Fruit fly (Drosophila melanogaster) whole organism, embryonic: ENCODE results near the gene CG44303.

Experiments used
- ATbp ChIP-seq: fragments of 200-800 bp; sonication (Bioruptor generic); optimal IDR thresholded peaks from 2 replicates; lab custom pipeline; 2017; ENCODE audit warnings: missing biosample characterization, mild to moderate bottlenecking, missing genetic modification characterization, missing genetic modification reagents
- Ada2b ChIP-seq: fragments of 200-800 bp; sonication (Bioruptor generic); IDR thresholded peaks from 2 replicates; pipeline ENCODE4 v1.3.6; 2022; ENCODE audit warnings: missing biosample characterization, missing genetic modification characterization
- Antp ChIP-seq: fragments of 200-800 bp; sonication (Bioruptor generic); optimal IDR thresholded peaks from 3 replicates; lab custom pipeline; 2016; ENCODE audit warnings: missing biosample characterization, missing genetic modification characterization
- CG10267 ChIP-seq: fragments of 200-800 bp; sonication (Bioruptor generic); optimal IDR thresholded peaks from 2 replicates; lab custom pipeline; 2018; ENCODE audit warnings: missing biosample characterization, mild to moderate bottlenecking, missing genetic modification characterization, moderate library complexity
- CG10462 ChIP-seq: fragments of 200-800 bp; sonication (Bioruptor generic); optimal IDR thresholded peaks from 2 replicates; lab custom pipeline; 2016; ENCODE audit warnings: missing biosample characterization, missing genetic modification characterization
- CG12744 ChIP-seq: fragments of 200-800 bp; sonication (Bioruptor generic); optimal IDR thresholded peaks from 2 replicates; lab custom pipeline; 2016; ENCODE audit warnings: missing biosample characterization, missing genetic modification characterization
- CG2199 ChIP-seq: fragments of 200-800 bp; sonication (Bioruptor generic); IDR thresholded peaks from 3 replicates; pipeline ENCODE4 v1.3.6; 2022; ENCODE audit warnings: missing biosample characterization, missing genetic modification characterization
- CG2875 ChIP-seq: fragments of 200-800 bp; sonication (Bioruptor generic); optimal IDR thresholded peaks from 2 replicates; lab custom pipeline; 2017; ENCODE audit warnings: missing biosample characterization, mild to moderate bottlenecking, missing genetic modification characterization, missing genetic modification reagents
- CG34224 ChIP-seq: fragments of 200-800 bp; sonication (Bioruptor generic); IDR thresholded peaks from 3 replicates; pipeline ENCODE4 v1.3.6; 2022; ENCODE audit warnings: missing biosample characterization, missing genetic modification characterization; ENCODE audit not compliant: partially characterized antibody
- CG4404 ChIP-seq: fragments of 200-800 bp; sonication (Bioruptor generic); IDR thresholded peaks from 2 replicates; pipeline ENCODE4 v1.3.6; 2022; ENCODE audit warnings: missing biosample characterization, missing genetic modification characterization
- CG6254 ChIP-seq: fragments of 200-800 bp; sonication (Bioruptor generic); optimal IDR thresholded peaks from 3 replicates; lab custom pipeline; 2017; ENCODE audit warnings: mild to moderate bottlenecking, missing biosample characterization, missing genetic modification reagents, missing genetic modification characterization
- CG6791 ChIP-seq: fragments of 200-800 bp; sonication (Bioruptor generic); IDR thresholded peaks from 3 replicates; pipeline ENCODE4 v1.3.6; 2022; ENCODE audit warnings: missing biosample characterization, missing genetic modification characterization; ENCODE audit not compliant: partially characterized antibody
- CG7839 ChIP-seq: fragments of 200-800 bp; sonication (Bioruptor generic); optimal IDR thresholded peaks from 3 replicates; lab custom pipeline; 2018; ENCODE audit warnings: missing biosample characterization, mild to moderate bottlenecking, missing genetic modification characterization, moderate library complexity
- CG8290 ChIP-seq, 3 experiments: fragments of 200-800 bp; sonication (Bioruptor generic); optimal IDR thresholded peaks; 2 replicates each; lab custom pipeline; 2016 to 2019; ENCODE audit warnings: missing biosample characterization in 3 of 3, missing genetic modification characterization in 3 of 3, mild to moderate bottlenecking in 2 of 3, moderate library complexity in 1 of 3
- CG8944 ChIP-seq: fragments of 200-800 bp; sonication (Bioruptor generic); optimal IDR thresholded peaks from 3 replicates; lab custom pipeline; 2016; ENCODE audit warnings: missing biosample characterization, missing genetic modification characterization
- CTCF ChIP-seq: fragments of 200-800 bp; sonication (Bioruptor generic); optimal IDR thresholded peaks from 2 replicates; lab custom pipeline; 2017; ENCODE audit warnings: missing biosample characterization, mild to moderate bottlenecking, missing genetic modification characterization, moderate library complexity
- D19B ChIP-seq: fragments of 200-800 bp; sonication (Bioruptor generic); optimal IDR thresholded peaks from 2 replicates; lab custom pipeline; 2017; ENCODE audit warnings: missing biosample characterization, mild to moderate bottlenecking, missing genetic modification characterization
- Dip3 ChIP-seq: fragments of 200-800 bp; sonication (Bioruptor generic); optimal IDR thresholded peaks from 3 replicates; lab custom pipeline; 2016; ENCODE audit warnings: missing biosample characterization, missing genetic modification characterization
- Gsc ChIP-seq: fragments of 200-800 bp; sonication (Bioruptor generic); IDR thresholded peaks from 2 replicates; pipeline ENCODE4 v1.3.6; 2022; ENCODE audit warnings: missing biosample characterization, missing genetic modification characterization
- Lhr ChIP-seq: fragments of 200-800 bp; sonication (Bioruptor generic); optimal IDR thresholded peaks from 3 replicates; lab custom pipeline; 2017; ENCODE audit warnings: mild to moderate bottlenecking, missing biosample characterization, missing genetic modification reagents, missing genetic modification characterization
- Mad ChIP-seq: fragments of 200-800 bp; sonication (Bioruptor generic); optimal IDR thresholded peaks from 2 replicates; lab custom pipeline; 2016; ENCODE audit warnings: missing biosample characterization, missing genetic modification characterization
- Mes4 ChIP-seq: fragments of 200-800 bp; sonication (Bioruptor generic); optimal IDR thresholded peaks from 2 replicates; lab custom pipeline; 2016; ENCODE audit warnings: missing biosample characterization, missing genetic modification characterization
- PHDP ChIP-seq: fragments of 200-800 bp; sonication (Bioruptor generic); optimal IDR thresholded peaks from 3 replicates; lab custom pipeline; 2018; ENCODE audit warnings: missing biosample characterization, mild to moderate bottlenecking, missing genetic modification characterization, moderate library complexity
- Side ChIP-seq: fragments of 200-800 bp; sonication (Bioruptor generic); optimal IDR thresholded peaks from 2 replicates; lab custom pipeline; 2016; ENCODE audit warnings: missing biosample characterization, missing genetic modification characterization
- Taf1 ChIP-seq: fragments of 200-800 bp; sonication (Bioruptor generic); IDR thresholded peaks from 2 replicates; pipeline ENCODE4 v1.3.6; 2022; ENCODE audit warnings: missing biosample characterization, missing genetic modification characterization
- Vsx1 ChIP-seq: fragments of 200-800 bp; sonication (Bioruptor generic); optimal IDR thresholded peaks from 2 replicates; lab custom pipeline; 2017; ENCODE audit warnings: missing biosample characterization, mild to moderate bottlenecking, missing genetic modification characterization, missing genetic modification reagents
- ac ChIP-seq: fragments of 200-800 bp; sonication (Bioruptor generic); optimal IDR thresholded peaks from 3 replicates; lab custom pipeline; 2017; ENCODE audit warnings: missing biosample characterization, mild to moderate bottlenecking, missing genetic modification characterization
- bab2 ChIP-seq: fragments of 200-800 bp; sonication (Bioruptor generic); optimal IDR thresholded peaks from 2 replicates; lab custom pipeline; 2016; ENCODE audit warnings: missing biosample characterization, missing genetic modification characterization
- bsh ChIP-seq, 2 experiments: fragments of 200-800 bp; sonication (Bioruptor generic); optimal IDR thresholded peaks; 2 replicates each; lab custom pipeline; 2017 to 2018; ENCODE audit warnings: mild to moderate bottlenecking in 2 of 2, missing biosample characterization in 2 of 2, missing genetic modification characterization in 2 of 2, moderate library complexity in 1 of 2
- cg ChIP-seq: fragments of 200-800 bp; sonication (Bioruptor generic); optimal IDR thresholded peaks from 3 replicates; lab custom pipeline; 2019; ENCODE audit warnings: missing biosample characterization, mild to moderate bottlenecking, missing genetic modification characterization, moderate library complexity
- chm ChIP-seq: fragments of 200-800 bp; sonication (Bioruptor generic); IDR thresholded peaks from 2 replicates; pipeline ENCODE4 v1.3.6; 2022; ENCODE audit warnings: missing biosample characterization, missing genetic modification characterization
- corto ChIP-seq: fragments of 200-800 bp; sonication (Bioruptor generic); optimal IDR thresholded peaks from 2 replicates; lab custom pipeline; 2016; ENCODE audit warnings: missing biosample characterization, mild to moderate bottlenecking, missing genetic modification characterization, moderate library complexity
- dm ChIP-seq: fragments of 200-800 bp; sonication (Bioruptor generic); optimal IDR thresholded peaks from 3 replicates; lab custom pipeline; 2016; ENCODE audit warnings: missing biosample characterization, missing genetic modification characterization
- eve ChIP-seq, 2 experiments: fragments of >200 bp; optimal IDR thresholded peaks; 2 replicates each; lab custom pipeline; 2017; ENCODE audit warnings: missing biosample characterization in 2 of 2, missing genetic modification characterization in 2 of 2
- gfzf ChIP-seq: fragments of 200-800 bp; sonication (Bioruptor generic); optimal IDR thresholded peaks from 2 replicates; lab custom pipeline; 2016; ENCODE audit warnings: missing biosample characterization, mild to moderate bottlenecking, missing genetic modification characterization, moderate library complexity
- gro ChIP-seq: fragments of 200-800 bp; sonication (Bioruptor generic); optimal IDR thresholded peaks from 2 replicates; lab custom pipeline; 2016; ENCODE audit warnings: missing biosample characterization, missing genetic modification characterization
- gsb ChIP-seq: fragments of 200-800 bp; sonication (Bioruptor generic); IDR thresholded peaks from 2 replicates; pipeline ENCODE4 v1.3.6; 2022; ENCODE audit warnings: missing biosample characterization, missing genetic modification characterization
- insv ChIP-seq, 2 experiments: fragments of 200-800 bp; sonication (Bioruptor generic); optimal IDR thresholded peaks; 3 replicates each; lab custom pipeline; 2016 to 2018; ENCODE audit warnings: missing biosample characterization in 2 of 2, missing genetic modification characterization in 2 of 2
- klu ChIP-seq: fragments of 200-800 bp; sonication (Bioruptor generic); IDR thresholded peaks from 2 replicates; pipeline ENCODE4 v1.3.6; 2022; ENCODE audit warnings: missing biosample characterization, missing genetic modification characterization
- kni ChIP-seq: fragments of 200-800 bp; sonication (Bioruptor generic); optimal IDR thresholded peaks from 3 replicates; lab custom pipeline; 2017; ENCODE audit warnings: mild to moderate bottlenecking, missing biosample characterization, missing genetic modification reagents, missing genetic modification characterization
- lmd ChIP-seq: fragments of 200-800 bp; sonication (Bioruptor generic); IDR thresholded peaks from 2 replicates; pipeline ENCODE4 v1.3.6; 2022; ENCODE audit warnings: missing biosample characterization, missing genetic modification characterization
- nau ChIP-seq: fragments of 200-800 bp; sonication (Bioruptor generic); optimal IDR thresholded peaks from 3 replicates; lab custom pipeline; 2017; ENCODE audit warnings: missing biosample characterization, mild to moderate bottlenecking, missing genetic modification characterization, missing genetic modification reagents
- onecut ChIP-seq: fragments of 200-800 bp; sonication (Bioruptor generic); IDR thresholded peaks from 2 replicates; pipeline ENCODE4 v1.3.6; 2022; ENCODE audit warnings: missing biosample characterization, missing genetic modification characterization
- pan ChIP-seq, 4 experiments: fragments of >200 bp in 3 of 4; fragments of 200-800 bp in 1 of 4; sonication (Bioruptor generic) in 1 of 4; optimal IDR thresholded peaks in 3 of 4; IDR thresholded peaks in 1 of 4; 2 replicates each; pipeline versions ENCODE4 v1.3.6 to Lab custom; 2017 to 2022; ENCODE audit warnings: missing biosample characterization in 2 of 4, missing genetic modification characterization in 2 of 4, mixed read lengths in 1 of 4
- pfk ChIP-seq: fragments of 200-800 bp; sonication (Bioruptor generic); optimal IDR thresholded peaks from 2 replicates; lab custom pipeline; 2018; ENCODE audit warnings: missing biosample characterization, mild to moderate bottlenecking, missing genetic modification characterization, moderate library complexity
- pnt ChIP-seq: fragments of 200-800 bp; sonication (Bioruptor generic); optimal IDR thresholded peaks from 3 replicates; lab custom pipeline; 2016; ENCODE audit warnings: missing biosample characterization, missing genetic modification characterization
- run ChIP-seq: fragments of 200-800 bp; sonication (Bioruptor generic); optimal IDR thresholded peaks from 3 replicates; lab custom pipeline; 2018; ENCODE audit warnings: missing biosample characterization, mild to moderate bottlenecking, missing genetic modification characterization
- slbo ChIP-seq: fragments of 200-800 bp; sonication (Bioruptor generic); IDR thresholded peaks from 2 replicates; pipeline ENCODE4 v1.3.6; 2022; ENCODE audit warnings: missing biosample characterization, missing genetic modification characterization
- sob ChIP-seq: fragments of 200-800 bp; sonication (Bioruptor generic); IDR thresholded peaks from 2 replicates; pipeline ENCODE4 v1.3.6; 2022; ENCODE audit warnings: missing biosample characterization, missing genetic modification characterization
- zfh2 ChIP-seq: fragments of 200-800 bp; sonication (Bioruptor generic); optimal IDR thresholded peaks from 2 replicates; lab custom pipeline; 2016; ENCODE audit warnings: missing biosample characterization, missing genetic modification characterization

Gene CG44303

dm6 chrX:6711295-6711694 lies 24.1 kb upstream of the CG44303 start (continued):
- TF ChIP-seq run (tag; lab: Kevin White, UChicago) (peak; percentile 49), klu (GFP tag; lab: Robert Waterston, UW) (peak; percentile 37; the same call in 1 of the 2 replicates), insv (GFP tag; optimal IDR thresholded peaks at IDR 0.05; lab: Kevin White, UChicago) (no peak), CG6791 (GFP tag; lab: Robert Waterston, UW) (no peak), bab2 (GFP tag; lab: Kevin White, UChicago) (peak; percentile 79), CG8290 (GFP tag; optimal IDR thresholded peaks at IDR 0.05; lab: Kevin White, UChicago) (peak; percentile 61), CG8290 (tag; optimal IDR thresholded peaks at IDR 0.05; lab: Kevin White, UChicago) (peak in 1 of 2 experiments; percentile 93), ac (no peak), Dip3 (GFP tag; lab: Kevin White, UChicago) (peak; percentile 66), PHDP (tag; lab: Kevin White, UChicago) (peak; percentile 87), pfk (GFP tag; lab: Kevin White, UChicago) (no peak), CG6254 (peak; percentile 77), kni (GFP tag; lab: Kevin White, UChicago) (no peak), onecut (peak; percentile 51), Antp (GFP tag; lab: Kevin White, UChicago) (peak; percentile 84), CG2875 (GFP tag; lab: Kevin White, UChicago) (peak; percentile 79), CG34224 (GFP tag; lab: Robert Waterston, UW) (no peak), CG2199 (GFP tag; lab: Robert Waterston, UW) (peak; percentile 63; the same call in 1 of the 3 replicates), D19B (peak; percentile 45), gsb (GFP tag; lab: Robert Waterston, UW) (no peak), Lhr (GFP tag; lab: Kevin White, UChicago) (peak; percentile 36), CG10462 (GFP tag; lab: Kevin White, UChicago) (peak; percentile 37), nau (GFP tag; lab: Kevin White, UChicago) (peak; percentile 59), Side (GFP tag; lab: Kevin White, UChicago) (peak; percentile 84), ATbp (GFP tag; lab: Kevin White, UChicago) (peak; percentile 82), gfzf (no peak), Vsx1 (GFP tag; lab: Kevin White, UChicago) (peak; percentile 35), slbo (GFP tag; lab: Robert Waterston, UW) (peak; percentile 82), zfh2 (GFP tag; lab: Kevin White, UChicago) (peak; percentile 66), CG4404 (GFP tag; lab: Robert Waterston, UW) (peak; percentile 46), chm (GFP tag; lab: Robert Waterston, UW) (peak; percentile 77; the same call in 1 of the 2 replicates), CG12744 (GFP tag; lab: Kevin White, UChicago) (peak; percentile 63), lmd (peak; percentile 83), Taf1 (GFP tag; lab: Robert Waterston, UW) (no peak), dm (GFP tag; lab: Kevin White, UChicago) (peak; percentile 50), gro (peak; percentile 66), pan (optimal IDR thresholded peaks at IDR 0.05; lab: Kevin White, UChicago) (no peak), pan (GFP tag; optimal IDR thresholded peaks at IDR 0.05 in 1 of 2, IDR thresholded peaks at IDR 0.05 in 1 of 2) (peak in 1 of 2 experiments; percentile 78), pnt (peak; percentile 74), corto (GFP tag; lab: Kevin White, UChicago) (peak; percentile 45), cg (no peak), Gsc (GFP tag; lab: Robert Waterston, UW) (peak; percentile 30; the same call in 1 of the 2 replicates), eve (GFP tag; optimal IDR thresholded peaks at IDR 0.05; lab: Kevin White, UChicago) (peak in 1 of 2 experiments; percentile 90), CG10267 (tag; lab: Kevin White, UChicago) (peak; percentile 72), Mad (GFP tag; lab: Kevin White, UChicago) (peak; percentile 55), Mes4 (GFP tag; lab: Kevin White, UChicago) (peak; percentile 52), CG8944 (GFP tag; lab: Kevin White, UChicago) (peak; percentile 64), CTCF (GFP tag; lab: Kevin White, UChicago) (no peak), Ada2b (GFP tag; lab: Robert Waterston, UW) (peak; percentile 83), CG7839 (tag; lab: Kevin White, UChicago) (peak; percentile 88), sob (GFP tag; lab: Robert Waterston, UW) (peak; percentile 74), bsh (GFP tag; optimal IDR thresholded peaks at IDR 0.05; lab: Kevin White, UChicago) (peak; percentile 86 to 87)
